Fruit fly (Drosophila melanogaster) whole organism, prepupa: ENCODE measurements around the gene cact.
A peak's percentile ranks its signal among the peaks of the same experiment; 100 is the strongest.

Source experiments
- CG10669 ChIP-seq: fragments of 200-800 bp; sonication (Bioruptor generic); optimal IDR thresholded peaks from 3 replicates; lab custom pipeline; 2018; ENCODE audit warnings: missing biosample characterization, mild to moderate bottlenecking, missing genetic modification characterization, moderate library complexity
- CG15336 ChIP-seq: fragments of 200-800 bp; sonication (Bioruptor generic); IDR thresholded peaks from 2 replicates; pipeline ENCODE4 v1.3.6; 2022; ENCODE audit warnings: missing biosample characterization, missing genetic modification characterization
- CG1621 ChIP-seq: fragments of 200-800 bp; sonication (Bioruptor generic); optimal IDR thresholded peaks from 3 replicates; lab custom pipeline; 2018; ENCODE audit warnings: missing biosample characterization, mild to moderate bottlenecking, missing genetic modification characterization
- CG31627 ChIP-seq: fragments of 200-800 bp; sonication (Bioruptor generic); optimal IDR thresholded peaks from 3 replicates; lab custom pipeline; 2016; ENCODE audit warnings: missing biosample characterization, missing genetic modification characterization
- CG32006 ChIP-seq: fragments of 200-800 bp; sonication (Bioruptor generic); optimal IDR thresholded peaks from 3 replicates; lab custom pipeline; 2017; ENCODE audit warnings: missing biosample characterization, mild to moderate bottlenecking, missing genetic modification characterization
- CG34406 ChIP-seq: fragments of 200-800 bp; sonication (Bioruptor generic); optimal IDR thresholded peaks from 3 replicates; lab custom pipeline; 2016; ENCODE audit warnings: missing biosample characterization, missing genetic modification characterization
- CG3919 ChIP-seq: fragments of 200-800 bp; sonication (Bioruptor generic); optimal IDR thresholded peaks from 3 replicates; lab custom pipeline; 2016; ENCODE audit warnings: missing biosample characterization, missing genetic modification characterization
- CG6163 ChIP-seq: fragments of 200-800 bp; sonication (Bioruptor generic); IDR thresholded peaks from 3 replicates; pipeline ENCODE4 v1.3.6; 2022; ENCODE audit warnings: missing biosample characterization, missing genetic modification characterization
- CG6276 ChIP-seq: fragments of 200-800 bp; sonication (Bioruptor generic); optimal IDR thresholded peaks from 2 replicates; lab custom pipeline; 2017; ENCODE audit warnings: missing biosample characterization, mild to moderate bottlenecking, missing genetic modification characterization
- CG6792 ChIP-seq: fragments of 200-800 bp; sonication (Bioruptor generic); optimal IDR thresholded peaks from 3 replicates; lab custom pipeline; 2016; ENCODE audit warnings: missing biosample characterization, missing genetic modification characterization
- CG6808 ChIP-seq: fragments of 200-800 bp; sonication (Bioruptor generic); optimal IDR thresholded peaks from 3 replicates; lab custom pipeline; 2017; ENCODE audit warnings: missing biosample characterization, missing genetic modification characterization, mild to moderate bottlenecking, moderate library complexity, missing genetic modification reagents
- CG6854 ChIP-seq: fragments of 200-800 bp; sonication (Bioruptor generic); optimal IDR thresholded peaks from 2 replicates; lab custom pipeline; 2017; ENCODE audit warnings: missing biosample characterization, mild to moderate bottlenecking, missing genetic modification characterization
- CG7368 ChIP-seq: fragments of 200-800 bp; sonication (Bioruptor generic); optimal IDR thresholded peaks from 3 replicates; lab custom pipeline; 2016; ENCODE audit warnings: missing biosample characterization, missing genetic modification characterization
- CG8119 ChIP-seq: fragments of 200-800 bp; sonication (Bioruptor generic); IDR thresholded peaks from 3 replicates; pipeline ENCODE4 v1.3.6; 2022; ENCODE audit warnings: missing biosample characterization, missing genetic modification characterization
- CG8319 ChIP-seq: fragments of 200-800 bp; sonication (Bioruptor generic); optimal IDR thresholded peaks from 3 replicates; lab custom pipeline; 2016; ENCODE audit warnings: missing biosample characterization, missing genetic modification characterization
- CG9139 ChIP-seq: fragments of 200-800 bp; sonication (Bioruptor generic); optimal IDR thresholded peaks from 3 replicates; lab custom pipeline; 2017; ENCODE audit warnings: missing biosample characterization, mild to moderate bottlenecking, missing genetic modification characterization
- Eip75B ChIP-seq: fragments of 200-800 bp; sonication (Bioruptor generic); optimal IDR thresholded peaks from 3 replicates; lab custom pipeline; 2016; ENCODE audit warnings: missing biosample characterization, missing genetic modification characterization
- Eip78C ChIP-seq: fragments of 200-800 bp; sonication (Bioruptor generic); peaks from one replicate; lab custom pipeline; 2016; ENCODE audit warnings: missing biosample characterization, missing genetic modification characterization
- Ets21C ChIP-seq: fragments of 200-800 bp; sonication (Bioruptor generic); optimal IDR thresholded peaks from 3 replicates; lab custom pipeline; 2016; ENCODE audit warnings: missing biosample characterization, missing genetic modification characterization
- Ets96B ChIP-seq: fragments of 200-800 bp; optimal IDR thresholded peaks from 2 replicates; lab custom pipeline; 2019; ENCODE audit warnings: missing biosample characterization, mild to moderate bottlenecking, missing genetic modification characterization, moderate library complexity
- Gug ChIP-seq: fragments of 200-800 bp; sonication (Bioruptor generic); IDR thresholded peaks from 2 replicates; pipeline ENCODE4 v1.3.6; 2022; ENCODE audit warnings: missing biosample characterization, missing genetic modification characterization
- Hr38 ChIP-seq: sonication (Bioruptor generic); optimal IDR thresholded peaks from 2 replicates; lab custom pipeline; 2016; ENCODE audit warnings: missing biosample characterization, missing genetic modification characterization
- Hr39 ChIP-seq: fragments of 200-800 bp; sonication (Bioruptor generic); optimal IDR thresholded peaks from 2 replicates; lab custom pipeline; 2016; ENCODE audit warnings: missing biosample characterization, missing genetic modification characterization
- Lpt ChIP-seq: fragments of 200-800 bp; sonication (Bioruptor generic); optimal IDR thresholded peaks from 3 replicates; lab custom pipeline; 2016; ENCODE audit warnings: missing biosample characterization, missing genetic modification characterization
- Met ChIP-seq: fragments of 200-800 bp; sonication (Bioruptor generic); optimal IDR thresholded peaks from 3 replicates; lab custom pipeline; 2016; ENCODE audit warnings: missing biosample characterization, missing genetic modification characterization
- Sox102F ChIP-seq: fragments of 200-800 bp; sonication (Bioruptor generic); optimal IDR thresholded peaks from 2 replicates; lab custom pipeline; 2016; ENCODE audit warnings: missing biosample characterization, mild to moderate bottlenecking, missing genetic modification characterization
- Sox14 ChIP-seq: fragments of 200-800 bp; sonication (Bioruptor generic); optimal IDR thresholded peaks from 3 replicates; lab custom pipeline; 2016; ENCODE audit warnings: missing biosample characterization, missing genetic modification characterization
- Sox15 ChIP-seq: fragments of 200-800 bp; sonication (Bioruptor generic); optimal IDR thresholded peaks from 3 replicates; lab custom pipeline; 2016; ENCODE audit warnings: missing biosample characterization, missing genetic modification characterization
- achi ChIP-seq: fragments of 200-800 bp; sonication (Bioruptor generic); optimal IDR thresholded peaks from 3 replicates; lab custom pipeline; 2016; ENCODE audit warnings: missing biosample characterization, missing genetic modification characterization
- acj6 ChIP-seq: fragments of 200-800 bp; sonication (Bioruptor generic); optimal IDR thresholded peaks from 3 replicates; lab custom pipeline; 2016; ENCODE audit warnings: missing biosample characterization, missing genetic modification characterization
- cyc ChIP-seq: fragments of 200-800 bp; sonication (Bioruptor generic); optimal IDR thresholded peaks from 3 replicates; lab custom pipeline; 2016; ENCODE audit warnings: missing biosample characterization, missing genetic modification characterization
- dac ChIP-seq: fragments of 200-800 bp; sonication (Bioruptor generic); optimal IDR thresholded peaks from 2 replicates; lab custom pipeline; 2017; ENCODE audit warnings: missing biosample characterization, mild to moderate bottlenecking, missing genetic modification characterization
- dsx ChIP-seq: fragments of 200-800 bp; optimal IDR thresholded peaks from 3 replicates; lab custom pipeline; 2019; ENCODE audit warnings: missing biosample characterization, mild to moderate bottlenecking, missing genetic modification characterization, moderate library complexity; ENCODE audit not compliant: poor library complexity, severe bottlenecking
- eg ChIP-seq: fragments of 200-800 bp; sonication (Bioruptor generic); IDR thresholded peaks from 3 replicates; pipeline ENCODE4 v1.3.6; 2022; ENCODE audit warnings: missing biosample characterization, missing genetic modification characterization
- lz ChIP-seq: fragments of 200-800 bp; sonication (Bioruptor generic); optimal IDR thresholded peaks from 3 replicates; lab custom pipeline; 2016; ENCODE audit warnings: missing biosample characterization, missing genetic modification characterization
- net ChIP-seq: fragments of 200-800 bp; sonication (Bioruptor generic); optimal IDR thresholded peaks from 3 replicates; lab custom pipeline; 2016; ENCODE audit warnings: missing biosample characterization, missing genetic modification characterization
- pdm3 ChIP-seq: fragments of 200-800 bp; sonication (Bioruptor generic); optimal IDR thresholded peaks from 3 replicates; lab custom pipeline; 2016; ENCODE audit warnings: missing biosample characterization, missing genetic modification characterization
- salr ChIP-seq, 2 experiments: fragments of 200-800 bp; sonication (Bioruptor generic); optimal IDR thresholded peaks; 3 replicates each; lab custom pipeline; 2016 to 2018; ENCODE audit warnings: missing biosample characterization in 2 of 2, missing genetic modification characterization in 2 of 2, mild to moderate bottlenecking in 1 of 2
- spab ChIP-seq: fragments of 200-800 bp; sonication (Bioruptor generic); optimal IDR thresholded peaks from 2 replicates; lab custom pipeline; 2017; ENCODE audit warnings: missing biosample characterization, mild to moderate bottlenecking, missing genetic modification characterization, missing genetic modification reagents
- ss ChIP-seq, 2 experiments: fragments of 200-800 bp; sonication (Bioruptor generic); optimal IDR thresholded peaks; 2 replicates in 1 of 2; 3 replicates in 1 of 2; lab custom pipeline; 2017 to 2018; ENCODE audit warnings: mild to moderate bottlenecking in 2 of 2, missing biosample characterization in 2 of 2, missing genetic modification characterization in 2 of 2, moderate library complexity in 1 of 2
- svp ChIP-seq: fragments of 200-800 bp; sonication (Bioruptor generic); peaks from one replicate; lab custom pipeline; 2016; ENCODE audit warnings: missing biosample characterization, missing genetic modification characterization
- topi ChIP-seq: fragments of 200-800 bp; sonication (Bioruptor generic); optimal IDR thresholded peaks from 3 replicates; lab custom pipeline; 2016; ENCODE audit warnings: missing biosample characterization, missing genetic modification characterization
- vri ChIP-seq: fragments of 200-800 bp; sonication (Bioruptor generic); optimal IDR thresholded peaks from 3 replicates; lab custom pipeline; 2016; ENCODE audit warnings: missing biosample characterization, mild to moderate bottlenecking, missing genetic modification characterization

The cact gene

dm6 chr2L:16325515-16326257, at the start of gene cact (continued):
- TF ChIP-seq CG6276 (GFP tag; lab: Kevin White, UChicago) (peak; percentile 82), CG6792 (peak; percentile 91), CG9139 (GFP tag; lab: Kevin White, UChicago) (peak; percentile 37), Lpt (peak; percentile 85), CG6808 (GFP tag; lab: Kevin White, UChicago) (peak; percentile 68), cyc (GFP tag; lab: Kevin White, UChicago) (peak; percentile 94), pdm3 (GFP tag; lab: Kevin White, UChicago) (peak; percentile 94), CG6163 (peak; percentile 94), CG34406 (peak; percentile 92), Eip75B (peak; percentile 95)

- TF ChIP-seq spab (no peak), Ets96B (tag; lab: Kevin White, UChicago) (no peak), CG6792 (no peak), dac (GFP tag; lab: Kevin White, UChicago) (no peak), vri (GFP tag; lab: Kevin White, UChicago) (no peak), Sox15 (GFP tag; lab: Kevin White, UChicago) (no peak), CG15336 (GFP tag; lab: Robert Waterston, UW) (no peak), Sox14 (GFP tag; lab: Kevin White, UChicago) (no peak), CG1621 (no peak), Lpt (no peak), CG9139 (GFP tag; lab: Kevin White, UChicago) (no peak), svp (no peak)
Measured at dm6 chr2L:16374691-16375090, 48.7 kb upstream of the cact start.

dm6 chr2L:16365603-16366002, 39.6 kb upstream of the cact start, which contains the start of gene jhamt:
Gene jhamt (plus strand): TSS chr2L:16365903.
- TF ChIP-seq topi (GFP tag; lab: Kevin White, UChicago) (no peak), Eip78C (GFP tag; lab: Kevin White, UChicago) (no peak), CG6276 (GFP tag; lab: Kevin White, UChicago) (no peak), CG32006 (GFP tag; lab: Kevin White, UChicago) (no peak), Eip75B (no peak), svp (no peak), CG3919 (GFP tag; lab: Kevin White, UChicago) (no peak), Ets21C (GFP tag; lab: Kevin White, UChicago) (no peak), eg (GFP tag; lab: Robert Waterston, UW) (no peak), CG1621 (no peak), lz (GFP tag; lab: Kevin White, UChicago) (no peak), Hr39 (GFP tag; lab: Kevin White, UChicago) (no peak), Met (no peak), dsx (GFP tag; lab: Kevin White, UChicago) (no peak), CG6854 (no peak), pdm3 (GFP tag; lab: Kevin White, UChicago) (no peak), CG7368 (GFP tag; lab: Kevin White, UChicago) (no peak)

dm6 chr2L:16357865-16358264, 31.9 kb upstream of the cact start:
- peak; percentile 10 for TF ChIP-seq acj6 (GFP tag; lab: Kevin White, UChicago)
- TF ChIP-seq lz (GFP tag; lab: Kevin White, UChicago), result peak; percentile 8
- peak; percentile 4 for TF ChIP-seq CG10669
- TF ChIP-seq ss (GFP tag; optimal IDR thresholded peaks at IDR 0.05; lab: Kevin White, UChicago), result no peak
- no peak for TF ChIP-seq salr (GFP tag; optimal IDR thresholded peaks at IDR 0.05; lab: Kevin White, UChicago)
- no peak for TF ChIP-seq CG3919 (GFP tag; lab: Kevin White, UChicago)
- no peak for TF ChIP-seq Hr38
- TF ChIP-seq CG31627, result no peak
- no peak for TF ChIP-seq CG8119 (GFP tag; lab: Robert Waterston, UW)
- no peak for TF ChIP-seq Lpt
- TF ChIP-seq Eip78C (GFP tag; lab: Kevin White, UChicago), result peak; percentile 41
- TF ChIP-seq cyc (GFP tag; lab: Kevin White, UChicago), result peak; percentile 8
- no peak for TF ChIP-seq pdm3 (GFP tag; lab: Kevin White, UChicago)
- TF ChIP-seq vri (GFP tag; lab: Kevin White, UChicago), result no peak
- peak; percentile 33 for TF ChIP-seq topi (GFP tag; lab: Kevin White, UChicago)
- TF ChIP-seq achi (GFP tag; lab: Kevin White, UChicago), result peak; percentile 11
- no peak for TF ChIP-seq eg (GFP tag; lab: Robert Waterston, UW)
- no peak for TF ChIP-seq CG6854
- TF ChIP-seq CG34406, result no peak
- TF ChIP-seq spab, result no peak
- no peak for TF ChIP-seq Hr39 (GFP tag; lab: Kevin White, UChicago)
- TF ChIP-seq CG8319 (GFP tag; lab: Kevin White, UChicago), result no peak
- peak; percentile 52 for TF ChIP-seq svp
- no peak for TF ChIP-seq Gug
- peak; percentile 38 for TF ChIP-seq Sox102F (GFP tag; lab: Kevin White, UChicago)
- no peak for TF ChIP-seq Eip75B
- TF ChIP-seq net (GFP tag; lab: Kevin White, UChicago), result no peak
